Worm (Caenorhabditis elegans): ENCODE results near the gene Y70C5B.2.

ce11 chrV:16645201-16645940 is 15.3 kb downstream of the Y70C5B.2 start, which contains the start of gene W06G6.17:
- TF ChIP-seq nhr-111 (GFP tag; optimal IDR thresholded peaks at IDR 0.05) (no peak), aly-2 (tag; optimal IDR thresholded peaks at IDR 0.05) (no peak), ctbp-1 (GFP tag; IDR thresholded peaks at IDR 0.05) (no peak), mdl-1 (tag; optimal IDR thresholded peaks at IDR 0.05) (no peak), F44E2.7 (GFP tag; IDR thresholded peaks at IDR 0.05) (no peak), snpc-4 (tag; optimal IDR thresholded peaks at IDR 0.05) (no peak), spr-3 (GFP tag; optimal IDR thresholded peaks at IDR 0.05) (no peak), egl-27 (tag; optimal IDR thresholded peaks at IDR 0.05) (no peak), dmd-8 (GFP tag; IDR thresholded peaks at IDR 0.05) (0 out of 2 replicates have a peak, but pooled peaks have one; percentile 30), nhr-10 (tag; optimal IDR thresholded peaks at IDR 0.05) (no peak), nhr-42 (GFP tag; IDR thresholded peaks at IDR 0.05) (no peak), dpl-1 (GFP tag; optimal IDR thresholded peaks at IDR 0.05) (no peak)
